Worm (Caenorhabditis elegans) whole organism, late embryonic: ENCODE results near the gene F48F7.3.
A peak's percentile ranks its signal among the peaks of the same experiment; 100 is the strongest.

Experiments used
- C08G9.2 ChIP-seq: sonication (generic microtip); optimal IDR thresholded peaks from 2 replicates; lab custom pipeline; 2016; ENCODE audit warnings: mild to moderate bottlenecking, missing genetic modification characterization, moderate library complexity, missing compliant biosample characterization
- C38D4.7 ChIP-seq: fragments of 200-800 bp; sonication (Bioruptor generic); optimal IDR thresholded peaks from 2 replicates; lab custom pipeline; 2018; ENCODE audit warnings: mild to moderate bottlenecking, missing genetic modification characterization, moderate library complexity, missing compliant biosample characterization
- F13H6.1 ChIP-seq: sonication (generic microtip); optimal IDR thresholded peaks from 2 replicates; lab custom pipeline; 2016; ENCODE audit warnings: missing genetic modification characterization, missing compliant biosample characterization
- K02D7.2 ChIP-seq: sonication (generic microtip); optimal IDR thresholded peaks from 2 replicates; lab custom pipeline; 2017; ENCODE audit warnings: mild to moderate bottlenecking, missing genetic modification characterization, missing compliant biosample characterization
- T23F11.4 ChIP-seq: fragments of 200-800 bp; sonication (Bioruptor generic); optimal IDR thresholded peaks from 2 replicates; lab custom pipeline; 2018; ENCODE audit warnings: mild to moderate bottlenecking, missing genetic modification characterization, missing compliant biosample characterization
- Y22D7AL.16 ChIP-seq: sonication (generic microtip); optimal IDR thresholded peaks from 2 replicates; lab custom pipeline; 2016; ENCODE audit warnings: missing genetic modification characterization, missing compliant biosample characterization
- ama-1 ChIP-seq: fragments of 150-350 bp; optimal IDR thresholded peaks from 2 replicates; lab custom pipeline; 2014
- ceh-18 ChIP-seq: sonication (generic microtip); optimal IDR thresholded peaks from 2 replicates; lab custom pipeline; 2016; ENCODE audit warnings: missing genetic modification characterization, missing compliant biosample characterization
- ceh-19 ChIP-seq: fragments of 200-800 bp; sonication (Bioruptor generic); optimal IDR thresholded peaks from 2 replicates; lab custom pipeline; 2018; ENCODE audit warnings: mild to moderate bottlenecking, missing genetic modification characterization, missing compliant biosample characterization
- ceh-22 ChIP-seq: sonication (generic microtip); optimal IDR thresholded peaks from 2 replicates; lab custom pipeline; 2017; ENCODE audit warnings: missing biosample characterization, missing genetic modification characterization
- ceh-24 ChIP-seq: sonication (generic microtip); optimal IDR thresholded peaks from 2 replicates; lab custom pipeline; 2016; ENCODE audit warnings: mild to moderate bottlenecking, missing genetic modification characterization, missing compliant biosample characterization
- ceh-30 ChIP-seq: fragments of 150-350 bp; optimal IDR thresholded peaks from 2 replicates; lab custom pipeline; 2014; ENCODE audit warnings: missing biosample characterization, missing genetic modification characterization
- ceh-31 ChIP-seq: sonication (generic microtip); optimal IDR thresholded peaks from 2 replicates; lab custom pipeline; 2016; ENCODE audit warnings: missing genetic modification characterization, missing compliant biosample characterization
- ceh-34 ChIP-seq: sonication (generic microtip); optimal IDR thresholded peaks from 2 replicates; lab custom pipeline; 2016; ENCODE audit warnings: mild to moderate bottlenecking, missing genetic modification characterization, missing compliant biosample characterization
- ceh-45 ChIP-seq: fragments of 200-800 bp; sonication (Bioruptor generic); IDR thresholded peaks from 2 replicates; pipeline ENCODE4 v1.3.6; 2022; ENCODE audit warnings: missing genetic modification reagents, missing genetic modification characterization, missing compliant biosample characterization
- ceh-48 ChIP-seq: sonication (generic microtip); optimal IDR thresholded peaks from 2 replicates; lab custom pipeline; 2016; ENCODE audit warnings: missing genetic modification characterization, inconsistent platforms, missing compliant biosample characterization
- ceh-6 ChIP-seq: fragments of 200-800 bp; sonication (Bioruptor generic); optimal IDR thresholded peaks from 2 replicates; lab custom pipeline; 2018; ENCODE audit warnings: mild to moderate bottlenecking, missing genetic modification characterization, missing compliant biosample characterization
- ceh-9 ChIP-seq: sonication (generic microtip); optimal IDR thresholded peaks from 2 replicates; lab custom pipeline; 2016; ENCODE audit warnings: mild to moderate bottlenecking, missing genetic modification characterization, inconsistent platforms, missing compliant biosample characterization
- che-1 ChIP-seq: sonication (generic microtip); optimal IDR thresholded peaks from 2 replicates; lab custom pipeline; 2016; ENCODE audit warnings: mild to moderate bottlenecking, missing genetic modification characterization, missing compliant biosample characterization
- dmd-4 ChIP-seq: sonication (generic microtip); optimal IDR thresholded peaks from 2 replicates; lab custom pipeline; 2016; ENCODE audit warnings: borderline replicate concordance, missing genetic modification characterization, missing compliant biosample characterization
- ets-4 ChIP-seq: sonication (generic microtip); optimal IDR thresholded peaks from 2 replicates; lab custom pipeline; 2016; ENCODE audit warnings: missing genetic modification characterization, missing compliant biosample characterization
- eyg-1 ChIP-seq: sonication (generic microtip); optimal IDR thresholded peaks from 2 replicates; lab custom pipeline; 2016; ENCODE audit warnings: missing genotype, missing genetic modification characterization, missing compliant biosample characterization
- fax-1 ChIP-seq: sonication (generic microtip); optimal IDR thresholded peaks from 2 replicates; lab custom pipeline; 2016; ENCODE audit warnings: missing genotype, missing genetic modification characterization, missing compliant biosample characterization
- fkh-6 ChIP-seq: sonication (generic microtip); optimal IDR thresholded peaks from 2 replicates; lab custom pipeline; 2016; ENCODE audit warnings: missing genetic modification characterization, missing compliant biosample characterization
- gmeb-2 ChIP-seq: sonication (generic microtip); optimal IDR thresholded peaks from 2 replicates; lab custom pipeline; 2016; ENCODE audit warnings: missing genetic modification characterization, inconsistent platforms, missing compliant biosample characterization
- hlh-13 ChIP-seq: fragments of 200-800 bp; sonication (Bioruptor generic); optimal IDR thresholded peaks from 2 replicates; lab custom pipeline; 2018; ENCODE audit warnings: mild to moderate bottlenecking, missing genetic modification characterization, missing compliant biosample characterization
- hlh-15 ChIP-seq: sonication (generic microtip); optimal IDR thresholded peaks from 2 replicates; lab custom pipeline; 2016; ENCODE audit warnings: missing genetic modification characterization, missing compliant biosample characterization
- hlh-30 ChIP-seq: sonication (generic microtip); optimal IDR thresholded peaks from 2 replicates; lab custom pipeline; 2017; ENCODE audit warnings: antibody characterized with exemption, missing genetic modification characterization, missing compliant biosample characterization; ENCODE audit not compliant: insufficient read depth
- hlh-6 ChIP-seq: sonication (generic microtip); optimal IDR thresholded peaks from 2 replicates; lab custom pipeline; 2016; ENCODE audit warnings: missing genotype, missing genetic modification characterization, missing compliant biosample characterization
- hlh-8 ChIP-seq: sonication (generic microtip); optimal IDR thresholded peaks from 2 replicates; lab custom pipeline; 2016; ENCODE audit warnings: missing genotype, missing genetic modification characterization, missing compliant biosample characterization
- lim-6 ChIP-seq: sonication (generic microtip); optimal IDR thresholded peaks from 2 replicates; lab custom pipeline; 2016; ENCODE audit warnings: missing genetic modification characterization, missing compliant biosample characterization
- lin-11 ChIP-seq: fragments of 200-800 bp; sonication (Bioruptor generic); optimal IDR thresholded peaks from 2 replicates; lab custom pipeline; 2018; ENCODE audit warnings: mild to moderate bottlenecking, missing genetic modification characterization, missing compliant biosample characterization
- madf-2 ChIP-seq: sonication (generic microtip); optimal IDR thresholded peaks from 2 replicates; lab custom pipeline; 2017; ENCODE audit warnings: missing genetic modification characterization, missing compliant biosample characterization
- mec-3 ChIP-seq: sonication (generic microtip); optimal IDR thresholded peaks from 2 replicates; lab custom pipeline; 2016; ENCODE audit warnings: borderline replicate concordance, missing genetic modification characterization, missing compliant biosample characterization
- nhr-11 ChIP-seq: fragments of 150-350 bp; optimal IDR thresholded peaks from 2 replicates; lab custom pipeline; 2014; ENCODE audit warnings: missing biosample characterization, missing genetic modification characterization
- odd-2 ChIP-seq: sonication (generic microtip); optimal IDR thresholded peaks from 2 replicates; lab custom pipeline; 2017; ENCODE audit warnings: antibody characterized with exemption, mild to moderate bottlenecking, missing genetic modification characterization, missing compliant biosample characterization
- pat-9 ChIP-seq: fragments of 200-800 bp; sonication (Bioruptor generic); optimal IDR thresholded peaks from 2 replicates; lab custom pipeline; 2018; ENCODE audit warnings: mild to moderate bottlenecking, missing genetic modification characterization, moderate library complexity, missing compliant biosample characterization
- pha-2 ChIP-seq: sonication (generic microtip); optimal IDR thresholded peaks from 2 replicates; lab custom pipeline; 2017; ENCODE audit warnings: mild to moderate bottlenecking, missing genetic modification characterization, missing compliant biosample characterization
- pha-4 ChIP-seq: fragments of 150-350 bp; optimal IDR thresholded peaks from 2 replicates; lab custom pipeline; 2018; ENCODE audit warnings: missing biosample characterization, missing genetic modification reagents, missing genetic modification characterization
- pros-1 ChIP-seq: fragments of 150-350 bp; optimal IDR thresholded peaks from 2 replicates; lab custom pipeline; 2014; ENCODE audit warnings: missing biosample characterization, missing genetic modification reagents, missing genetic modification characterization
- ref-2 ChIP-seq: sonication (generic microtip); optimal IDR thresholded peaks from 2 replicates; lab custom pipeline; 2016; ENCODE audit warnings: missing genetic modification characterization, missing compliant biosample characterization
- rnt-1 ChIP-seq: sonication (generic microtip); optimal IDR thresholded peaks from 2 replicates; lab custom pipeline; 2016; ENCODE audit warnings: missing genetic modification characterization, missing compliant biosample characterization
- sdc-2 ChIP-seq: sonication (generic microtip); optimal IDR thresholded peaks from 2 replicates; lab custom pipeline; 2016; ENCODE audit warnings: missing genotype, missing genetic modification characterization, missing compliant biosample characterization
- sox-2 ChIP-seq: fragments of 200-800 bp; sonication (Bioruptor generic); IDR thresholded peaks from 2 replicates; pipeline ENCODE4 v1.3.6; 2022; ENCODE audit warnings: missing genetic modification reagents, missing genetic modification characterization, missing compliant biosample characterization
- syd-9 ChIP-seq: sonication (generic microtip); optimal IDR thresholded peaks from 2 replicates; lab custom pipeline; 2016; ENCODE audit warnings: mild to moderate bottlenecking, missing genetic modification characterization, moderate library complexity, missing compliant biosample characterization
- ttx-3 ChIP-seq: sonication (generic microtip); optimal IDR thresholded peaks from 2 replicates; lab custom pipeline; 2016; ENCODE audit warnings: missing genetic modification reagents, missing genetic modification characterization, missing compliant biosample characterization
- unc-55 ChIP-seq: sonication (generic microtip); optimal IDR thresholded peaks from 2 replicates; lab custom pipeline; 2017; ENCODE audit warnings: missing biosample characterization, missing genetic modification reagents, missing genetic modification characterization
- zip-5 ChIP-seq: sonication (generic microtip); optimal IDR thresholded peaks from 2 replicates; lab custom pipeline; 2016; ENCODE audit warnings: missing genetic modification characterization, missing compliant biosample characterization

Gene F48F7.3

ce11 chrX:13963203-13963602 lies at the start of gene F48F7.3:
TSS of gene F48F7.3 (plus strand) at chrX:13963503.
- TF ChIP-seq fax-1 (tag; lab: Kevin White, UChicago) (no peak), eyg-1 (tag; lab: Kevin White, UChicago) (no peak), ttx-3 (tag; lab: Kevin White, UChicago) (no peak), sox-2 (GFP tag; lab: Robert Waterston, UW) (no peak), pha-4 (tag; lab: Kevin White, UChicago) (no peak), odd-2 (tag; lab: Kevin White, UChicago) (no peak)

ce11 chrX:13913641-13914040 lies 49.7 kb upstream of the F48F7.3 start:
- TF ChIP-seq hlh-8 (no peak), che-1 (tag; lab: Kevin White, UChicago) (no peak), ceh-19 (GFP tag; lab: Kevin White, UChicago) (no peak), lin-11 (no peak), ceh-18 (no peak), ama-1 (lab: Kevin White, UChicago) (no peak), zip-5 (tag; lab: Kevin White, UChicago) (no peak), ceh-31 (tag; lab: Kevin White, UChicago) (no peak), pat-9 (tag; lab: Kevin White, UChicago) (no peak), K02D7.2 (tag; lab: Kevin White, UChicago) (no peak), C38D4.7 (GFP tag; lab: Kevin White, UChicago) (no peak), fax-1 (tag; lab: Kevin White, UChicago) (no peak), Y22D7AL.16 (tag; lab: Kevin White, UChicago) (no peak), madf-2 (no peak), ceh-48 (tag; lab: Kevin White, UChicago) (no peak), dmd-4 (tag; lab: Kevin White, UChicago) (no peak), sdc-2 (no peak)

DNA sequence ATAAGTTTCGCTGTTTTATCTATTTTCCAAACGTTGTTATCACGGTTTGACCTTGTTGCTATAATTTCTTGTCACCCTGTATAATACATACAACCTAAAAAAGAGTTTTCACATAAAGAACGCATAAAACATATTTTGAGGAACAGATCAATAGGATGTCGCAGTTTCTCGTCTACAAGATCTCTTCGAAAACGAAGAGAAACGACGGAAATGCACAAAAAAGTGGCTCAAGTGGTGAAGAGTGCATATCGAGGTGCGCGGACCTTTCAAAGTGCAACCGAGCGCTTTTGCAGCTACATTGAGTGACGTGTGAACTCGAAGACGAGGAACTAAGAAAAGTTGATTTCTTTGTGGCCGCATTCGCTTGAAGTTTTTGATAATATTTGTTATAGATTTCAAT lies 49.0 kb upstream of the F48F7.3 start, which contains the start of gene Y26E6A.2:
Y26E6A.2 (minus strand) TSS at position 101 of the 400 bp plus-strand sequence.
- TF ChIP-seq nhr-11 (tag; lab: Kevin White, UChicago) (no peak), fax-1 (tag; lab: Kevin White, UChicago) (no peak), pha-2 (tag; lab: Kevin White, UChicago) (no peak), T23F11.4 (GFP tag; lab: Kevin White, UChicago) (no peak), gmeb-2 (no peak), hlh-8 (no peak), unc-55 (no peak), C08G9.2 (no peak), lim-6 (tag; lab: Kevin White, UChicago) (no peak)
- TF ChIP-seq, all 69 proteins: peak for 0

ce11 chrX:13917121-13917755 lies 46.1 kb upstream of the F48F7.3 start, which contains the start of gene ekl-5:
TSS of gene ekl-5 (minus strand) at chrX:13917171.
- TF ChIP-seq ref-2 (tag; lab: Kevin White, UChicago) (peak; percentile 21), ceh-6 (GFP tag; lab: Kevin White, UChicago) (no peak), hlh-30 (tag; lab: Kevin White, UChicago) (no peak), syd-9 (tag; lab: Kevin White, UChicago) (no peak), hlh-13 (GFP tag; lab: Kevin White, UChicago) (no peak), sox-2 (GFP tag; lab: Robert Waterston, UW) (no peak), ceh-9 (tag; lab: Kevin White, UChicago) (no peak), zip-5 (tag; lab: Kevin White, UChicago) (no peak), ceh-24 (tag; lab: Kevin White, UChicago) (no peak), gmeb-2 (no peak), ceh-30 (tag; lab: Kevin White, UChicago) (no peak), mec-3 (no peak), hlh-6 (tag; lab: Kevin White, UChicago) (no peak), rnt-1 (no peak), ets-4 (tag; lab: Kevin White, UChicago) (no peak), ceh-45 (GFP tag; lab: Robert Waterston, UW) (no peak), ceh-22 (tag; lab: Kevin White, UChicago) (no peak), F13H6.1 (no peak), madf-2 (no peak), pros-1 (tag; lab: Kevin White, UChicago) (no peak), hlh-15 (tag; lab: Kevin White, UChicago) (no peak), ceh-34 (peak; percentile 4), fkh-6 (tag; lab: Kevin White, UChicago) (no peak), nhr-11 (tag; lab: Kevin White, UChicago) (no peak)
